Worm (Caenorhabditis elegans) whole organism, mixed stage, embryonic: ENCODE results near the gene Y44A6D.6.
A peak's percentile ranks its signal among the peaks of the same experiment; 100 is the strongest.

Source experiments
- bed-3 ChIP-seq: fragments of 200-800 bp; sonication (Bioruptor generic); optimal IDR thresholded peaks from 3 replicates; lab custom pipeline; 2018; ENCODE audit warnings: mild to moderate bottlenecking, missing genetic modification characterization, moderate library complexity, missing compliant biosample characterization
- blmp-1 ChIP-seq: fragments of 150-350 bp; optimal IDR thresholded peaks from 2 replicates; lab custom pipeline; 2014; ENCODE audit warnings: missing biosample characterization, missing genetic modification characterization
- ceh-39 ChIP-seq: fragments of 150-350 bp; optimal IDR thresholded peaks from 2 replicates; lab custom pipeline; 2014; ENCODE audit warnings: missing biosample characterization, missing genetic modification characterization
- ceh-43 ChIP-seq: fragments of 200-800 bp; sonication (Bioruptor generic); optimal IDR thresholded peaks from 2 replicates; lab custom pipeline; 2018; ENCODE audit warnings: mild to moderate bottlenecking, missing genetic modification characterization, moderate library complexity, missing compliant biosample characterization
- ceh-83 ChIP-seq: fragments of 200-800 bp; sonication (Bioruptor generic); optimal IDR thresholded peaks from 2 replicates; lab custom pipeline; 2018; ENCODE audit warnings: mild to moderate bottlenecking, missing genetic modification characterization, missing compliant biosample characterization
- ces-1 ChIP-seq: fragments of 150-350 bp; optimal IDR thresholded peaks from 2 replicates; lab custom pipeline; 2014; ENCODE audit warnings: missing biosample characterization, missing genetic modification reagents, missing genetic modification characterization
- elt-1 ChIP-seq: sonication (generic microtip); optimal IDR thresholded peaks from 2 replicates; lab custom pipeline; 2017; ENCODE audit warnings: missing genetic modification characterization, mild to moderate bottlenecking, missing compliant biosample characterization, antibody characterized with exemption, moderate library complexity, borderline replicate concordance; ENCODE audit not compliant: insufficient read depth
- elt-3 ChIP-seq: fragments of 150-350 bp; optimal IDR thresholded peaks from 2 replicates; lab custom pipeline; 2014; ENCODE audit warnings: missing biosample characterization, missing genetic modification characterization
- hlh-1 ChIP-seq: fragments of 150-350 bp; optimal IDR thresholded peaks from 2 replicates; lab custom pipeline; 2014; ENCODE audit warnings: missing biosample characterization, missing genetic modification reagents, missing genetic modification characterization
- lin-13 ChIP-seq: fragments of 150-350 bp; optimal IDR thresholded peaks from 2 replicates; lab custom pipeline; 2014; ENCODE audit warnings: missing biosample characterization, missing genetic modification characterization
- lin-32 ChIP-seq: fragments of 200-800 bp; sonication (Bioruptor generic); optimal IDR thresholded peaks from 2 replicates; lab custom pipeline; 2018; ENCODE audit warnings: mild to moderate bottlenecking, missing genetic modification characterization, missing compliant biosample characterization
- lsy-2 ChIP-seq: fragments of 150-350 bp; optimal IDR thresholded peaks from 2 replicates; lab custom pipeline; 2014; ENCODE audit warnings: missing biosample characterization, missing genetic modification characterization
- mab-5 ChIP-seq: fragments of 150-350 bp; optimal IDR thresholded peaks from 2 replicates; lab custom pipeline; 2014; ENCODE audit warnings: missing biosample characterization, missing genetic modification characterization
- mls-2 ChIP-seq: sonication (generic microtip); optimal IDR thresholded peaks from 2 replicates; lab custom pipeline; 2016; ENCODE audit warnings: mild to moderate bottlenecking, missing genetic modification characterization, moderate library complexity, missing compliant biosample characterization
- nhr-12 ChIP-seq: fragments of 150-350 bp; optimal IDR thresholded peaks from 2 replicates; lab custom pipeline; 2014; ENCODE audit warnings: missing biosample characterization, missing genetic modification characterization
- nhr-2 ChIP-seq: fragments of 150-350 bp; optimal IDR thresholded peaks from 2 replicates; lab custom pipeline; 2014; ENCODE audit warnings: missing biosample characterization, missing genetic modification characterization
- nhr-237 ChIP-seq: fragments of 150-350 bp; optimal IDR thresholded peaks from 2 replicates; lab custom pipeline; 2014; ENCODE audit warnings: missing biosample characterization, missing genetic modification characterization
- nhr-28 ChIP-seq: fragments of 150-350 bp; optimal IDR thresholded peaks from 2 replicates; lab custom pipeline; 2014; ENCODE audit warnings: missing biosample characterization, missing genetic modification characterization
- nhr-76 ChIP-seq: sonication (generic microtip); optimal IDR thresholded peaks from 2 replicates; lab custom pipeline; 2017; ENCODE audit warnings: missing biosample characterization, missing genetic modification characterization
- pha-4 ChIP-seq: fragments of 150-350 bp; optimal IDR thresholded peaks from 2 replicates; lab custom pipeline; 2018; ENCODE audit warnings: missing biosample characterization, missing genetic modification reagents, missing genetic modification characterization
- sem-2 ChIP-seq: fragments of 200-800 bp; sonication (Bioruptor generic); optimal IDR thresholded peaks from 2 replicates; lab custom pipeline; 2018; ENCODE audit warnings: mild to moderate bottlenecking, missing genetic modification characterization, missing compliant biosample characterization
- snpc-4 ChIP-seq: fragments of 150-350 bp; optimal IDR thresholded peaks from 2 replicates; lab custom pipeline; 2014; ENCODE audit warnings: missing biosample characterization, missing genetic modification characterization
- sptf-1 ChIP-seq: sonication (generic microtip); optimal IDR thresholded peaks from 2 replicates; lab custom pipeline; 2017; ENCODE audit warnings: mild to moderate bottlenecking, missing genetic modification characterization, moderate library complexity, missing compliant biosample characterization
- tbx-8 ChIP-seq: fragments of 200-800 bp; sonication (Bioruptor generic); optimal IDR thresholded peaks from 2 replicates; lab custom pipeline; 2018; ENCODE audit warnings: mild to moderate bottlenecking, missing genetic modification characterization, moderate library complexity, missing compliant biosample characterization
- unc-120 ChIP-seq: sonication (generic microtip); optimal IDR thresholded peaks from 2 replicates; lab custom pipeline; 2017; ENCODE audit warnings: missing genetic modification characterization, missing compliant biosample characterization; ENCODE audit not compliant: poor library complexity, severe bottlenecking
- unc-39 ChIP-seq: fragments of 150-350 bp; optimal IDR thresholded peaks from 2 replicates; lab custom pipeline; 2014; ENCODE audit warnings: missing biosample characterization, missing genetic modification characterization
- unc-62 ChIP-seq: fragments of 150-350 bp; optimal IDR thresholded peaks from 2 replicates; lab custom pipeline; 2014; ENCODE audit warnings: missing biosample characterization, missing genetic modification reagents, missing genetic modification characterization
- zip-8 ChIP-seq: fragments of 150-350 bp; optimal IDR thresholded peaks from 2 replicates; lab custom pipeline; 2014; ENCODE audit warnings: missing biosample characterization, missing genetic modification characterization
- ztf-11 ChIP-seq: fragments of 150-350 bp; optimal IDR thresholded peaks from 2 replicates; lab custom pipeline; 2014; ENCODE audit warnings: missing biosample characterization, missing genetic modification characterization

Gene Y44A6D.6

ce11 chrV:20770846-20771245 lies 36.3 kb upstream of the Y44A6D.6 start:
- no peak for TF ChIP-seq mab-5 (tag; lab: Kevin White, UChicago)
- no peak for TF ChIP-seq ceh-39 (tag; lab: Kevin White, UChicago)

- TF ChIP-seq hlh-1 (tag; lab: Kevin White, UChicago) (peak; percentile 31), unc-62 (GFP tag; lab: Kevin White, UChicago) (peak; percentile 97), unc-120 (tag; lab: Kevin White, UChicago) (peak; percentile 15), zip-8 (tag; lab: Kevin White, UChicago) (no peak), lin-32 (GFP tag; lab: Kevin White, UChicago) (no peak)
- TF ChIP-seq, all 35 proteins: peak for 3
Measured at ce11 chrV:20771702-20772101, 35.4 kb upstream of the Y44A6D.6 start.

ce11 chrV:20773647-20774046 lies 33.5 kb upstream of the Y44A6D.6 start, which contains the start of gene F38A6.5:
Gene F38A6.5 (minus strand): TSS chrV:20773747.
- no peak for TF ChIP-seq ceh-83 (GFP tag; lab: Kevin White, UChicago)
- no peak for TF ChIP-seq elt-3 (tag; lab: Kevin White, UChicago)
- TF ChIP-seq bed-3 (GFP tag; lab: Kevin White, UChicago), result no peak
- no peak for TF ChIP-seq sem-2 (GFP tag; lab: Kevin White, UChicago)
- TF ChIP-seq ces-1 (GFP tag; lab: Kevin White, UChicago), result no peak
- no peak for TF ChIP-seq nhr-237
- TF ChIP-seq lsy-2, result no peak
- no peak for TF ChIP-seq pha-4 (tag; lab: Kevin White, UChicago)
- TF ChIP-seq blmp-1 (tag; lab: Kevin White, UChicago), result no peak
- no peak for TF ChIP-seq nhr-2 (tag; lab: Kevin White, UChicago)
- no peak for TF ChIP-seq unc-120 (tag; lab: Kevin White, UChicago)
- no peak for TF ChIP-seq snpc-4 (tag; lab: Kevin White, UChicago)
- no peak for TF ChIP-seq unc-62 (GFP tag; lab: Kevin White, UChicago)
- no peak for TF ChIP-seq hlh-1 (tag; lab: Kevin White, UChicago)
- no peak for TF ChIP-seq nhr-28 (tag; lab: Kevin White, UChicago)
- no peak for TF ChIP-seq ceh-43 (GFP tag; lab: Kevin White, UChicago)

- TF ChIP-seq mab-5 (tag; lab: Kevin White, UChicago) (no peak), ztf-11 (tag; lab: Kevin White, UChicago) (no peak), nhr-12 (tag; lab: Kevin White, UChicago) (no peak), hlh-1 (tag; lab: Kevin White, UChicago) (no peak), pha-4 (tag; lab: Kevin White, UChicago) (no peak), unc-62 (GFP tag; lab: Kevin White, UChicago) (no peak), tbx-8 (no peak), snpc-4 (tag; lab: Kevin White, UChicago) (no peak), nhr-76 (tag; lab: Kevin White, UChicago) (no peak), ces-1 (GFP tag; lab: Kevin White, UChicago) (no peak), ceh-39 (tag; lab: Kevin White, UChicago) (no peak), elt-1 (no peak), lin-13 (tag; lab: Kevin White, UChicago) (no peak), sptf-1 (tag; lab: Kevin White, UChicago) (no peak)
Measured at ce11 chrV:20775269-20775668, 31.9 kb upstream of the Y44A6D.6 start, which contains the start of gene F38A6.4. Gene F38A6.4 (minus strand): TSS chrV:20775369.

- TF ChIP-seq nhr-12 (tag; lab: Kevin White, UChicago) (no peak), nhr-237 (no peak), nhr-2 (tag; lab: Kevin White, UChicago) (no peak), tbx-8 (no peak), ztf-11 (tag; lab: Kevin White, UChicago) (no peak), lin-13 (tag; lab: Kevin White, UChicago) (no peak), unc-39 (tag; lab: Kevin White, UChicago) (no peak), mls-2 (tag; lab: Kevin White, UChicago) (no peak), lsy-2 (no peak), ceh-39 (tag; lab: Kevin White, UChicago) (no peak), sptf-1 (tag; lab: Kevin White, UChicago) (no peak), ces-1 (GFP tag; lab: Kevin White, UChicago) (no peak), unc-62 (GFP tag; lab: Kevin White, UChicago) (no peak), nhr-28 (tag; lab: Kevin White, UChicago) (no peak)
Measured at ce11 chrV:20776761-20777160, 30.4 kb upstream of the Y44A6D.6 start.
